Worm (Caenorhabditis elegans) whole organism, mixed stage, embryonic: ENCODE results near the gene Y66D12A.10.

Experiments
- bed-3 ChIP-seq: fragments of 200-800 bp; sonication (Bioruptor generic); optimal IDR thresholded peaks from 3 replicates; lab custom pipeline; 2018; ENCODE audit warnings: mild to moderate bottlenecking, missing genetic modification characterization, moderate library complexity, missing compliant biosample characterization
- ceh-39 ChIP-seq: fragments of 150-350 bp; optimal IDR thresholded peaks from 2 replicates; lab custom pipeline; 2014; ENCODE audit warnings: missing biosample characterization, missing genetic modification characterization
- ceh-83 ChIP-seq: fragments of 200-800 bp; sonication (Bioruptor generic); optimal IDR thresholded peaks from 2 replicates; lab custom pipeline; 2018; ENCODE audit warnings: mild to moderate bottlenecking, missing genetic modification characterization, missing compliant biosample characterization
- ces-1 ChIP-seq: fragments of 150-350 bp; optimal IDR thresholded peaks from 2 replicates; lab custom pipeline; 2014; ENCODE audit warnings: missing biosample characterization, missing genetic modification reagents, missing genetic modification characterization
- cnd-1 ChIP-seq: fragments of 200-800 bp; sonication (Bioruptor generic); optimal IDR thresholded peaks from 2 replicates; lab custom pipeline; 2018; ENCODE audit warnings: mild to moderate bottlenecking, missing genetic modification characterization, missing compliant biosample characterization
- drap-1 ChIP-seq: fragments of 200-800 bp; sonication (Bioruptor generic); optimal IDR thresholded peaks from 3 replicates; lab custom pipeline; 2018; ENCODE audit warnings: mild to moderate bottlenecking, missing genetic modification characterization, missing compliant biosample characterization
- elt-1 ChIP-seq: sonication (generic microtip); optimal IDR thresholded peaks from 2 replicates; lab custom pipeline; 2017; ENCODE audit warnings: missing genetic modification characterization, mild to moderate bottlenecking, missing compliant biosample characterization, antibody characterized with exemption, moderate library complexity, borderline replicate concordance; ENCODE audit not compliant: insufficient read depth
- lin-32 ChIP-seq: fragments of 200-800 bp; sonication (Bioruptor generic); optimal IDR thresholded peaks from 2 replicates; lab custom pipeline; 2018; ENCODE audit warnings: mild to moderate bottlenecking, missing genetic modification characterization, missing compliant biosample characterization
- mab-5 ChIP-seq: fragments of 150-350 bp; optimal IDR thresholded peaks from 2 replicates; lab custom pipeline; 2014; ENCODE audit warnings: missing biosample characterization, missing genetic modification characterization
- nhr-12 ChIP-seq: fragments of 150-350 bp; optimal IDR thresholded peaks from 2 replicates; lab custom pipeline; 2014; ENCODE audit warnings: missing biosample characterization, missing genetic modification characterization
- nhr-2 ChIP-seq: fragments of 150-350 bp; optimal IDR thresholded peaks from 2 replicates; lab custom pipeline; 2014; ENCODE audit warnings: missing biosample characterization, missing genetic modification characterization
- nhr-237 ChIP-seq: fragments of 150-350 bp; optimal IDR thresholded peaks from 2 replicates; lab custom pipeline; 2014; ENCODE audit warnings: missing biosample characterization, missing genetic modification characterization
- nhr-76 ChIP-seq: sonication (generic microtip); optimal IDR thresholded peaks from 2 replicates; lab custom pipeline; 2017; ENCODE audit warnings: missing biosample characterization, missing genetic modification characterization
- tbx-8 ChIP-seq: fragments of 200-800 bp; sonication (Bioruptor generic); optimal IDR thresholded peaks from 2 replicates; lab custom pipeline; 2018; ENCODE audit warnings: mild to moderate bottlenecking, missing genetic modification characterization, moderate library complexity, missing compliant biosample characterization
- unc-39 ChIP-seq: fragments of 150-350 bp; optimal IDR thresholded peaks from 2 replicates; lab custom pipeline; 2014; ENCODE audit warnings: missing biosample characterization, missing genetic modification characterization
- zip-8 ChIP-seq: fragments of 150-350 bp; optimal IDR thresholded peaks from 2 replicates; lab custom pipeline; 2014; ENCODE audit warnings: missing biosample characterization, missing genetic modification characterization
- ztf-11 ChIP-seq: fragments of 150-350 bp; optimal IDR thresholded peaks from 2 replicates; lab custom pipeline; 2014; ENCODE audit warnings: missing biosample characterization, missing genetic modification characterization

Gene Y66D12A.10

ce11 chrIII:11612371-11612770 lies 46.7 kb downstream of the Y66D12A.10 start, which contains the start of the genes Y66A7A.9 and Y66A7A.4:
Gene Y66A7A.9, minus strand, starts transcription at chrIII:11612471.
Gene Y66A7A.4, plus strand, starts transcription at chrIII:11612607.
- TF ChIP-seq ztf-11 (tag; lab: Kevin White, UChicago), result no peak
- TF ChIP-seq mab-5 (tag; lab: Kevin White, UChicago), result no peak
- no peak for TF ChIP-seq bed-3 (GFP tag; lab: Kevin White, UChicago)
- no peak for TF ChIP-seq ces-1 (GFP tag; lab: Kevin White, UChicago)
- TF ChIP-seq tbx-8 (GFP tag; lab: Kevin White, UChicago), result no peak

ce11 chrIII:11614874-11615273 lies 49.2 kb downstream of the Y66D12A.10 start:
- TF ChIP-seq bed-3 (GFP tag; lab: Kevin White, UChicago) (no peak), nhr-2 (tag; lab: Kevin White, UChicago) (no peak), zip-8 (no peak), ceh-39 (tag; lab: Kevin White, UChicago) (peak; percentile 55), ces-1 (GFP tag; lab: Kevin White, UChicago) (no peak), unc-39 (tag; lab: Kevin White, UChicago) (no peak), cnd-1 (no peak)

- TF ChIP-seq lin-32 (GFP tag; lab: Kevin White, UChicago) (no peak), unc-39 (tag; lab: Kevin White, UChicago) (no peak), drap-1 (no peak), nhr-12 (tag; lab: Kevin White, UChicago) (no peak), mab-5 (tag; lab: Kevin White, UChicago) (no peak), elt-1 (tag; lab: Kevin White, UChicago) (no peak), zip-8 (no peak), nhr-237 (tag; lab: Kevin White, UChicago) (no peak), nhr-76 (no peak)
Measured at ce11 chrIII:11615802-11616201, 50.1 kb downstream of the Y66D12A.10 start.

ce11 chrIII:11616446-11616845 lies 50.8 kb downstream of the Y66D12A.10 start, which contains the start of gene ceh-91:
Gene ceh-91, plus strand, starts transcription at chrIII:11616746.
- TF ChIP-seq ceh-83 (no peak), zip-8 (peak; percentile 11)
